Fruit fly (Drosophila melanogaster): ENCODE results near the gene CG17560.

Gene CG17560

DNA sequence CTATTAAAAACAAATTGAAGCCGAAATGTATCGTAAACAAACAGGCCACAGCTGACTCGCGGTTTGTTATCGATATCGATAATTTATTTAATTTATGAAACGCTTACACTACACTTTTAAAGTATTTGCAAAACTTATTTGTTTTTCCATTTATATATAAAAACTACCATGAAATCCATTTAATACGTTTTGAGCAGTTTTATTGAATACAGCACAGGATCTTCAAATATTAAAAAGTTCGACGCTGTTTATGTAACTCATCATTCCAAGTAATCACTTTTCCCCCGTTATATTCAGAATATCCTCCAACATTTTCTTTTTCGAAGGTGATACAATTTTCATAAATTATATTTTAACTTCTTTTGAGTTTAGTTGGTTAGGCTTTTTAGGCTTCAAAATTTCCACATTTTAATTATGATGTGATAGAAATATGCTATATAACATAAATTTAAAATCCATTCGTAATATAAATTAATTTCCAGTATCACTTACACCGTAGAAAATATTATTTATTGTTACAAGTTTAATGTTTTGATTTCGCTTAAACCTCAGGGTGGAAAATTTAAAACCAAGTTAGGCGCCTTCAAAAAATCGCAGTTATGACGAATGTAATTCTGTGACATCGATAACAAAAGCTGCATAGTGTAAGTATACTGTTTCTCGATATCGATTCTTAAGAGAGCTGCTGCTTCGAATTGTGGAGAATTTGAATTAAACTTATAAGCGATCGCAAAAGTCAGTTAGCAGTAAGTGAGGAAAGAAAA is 29.4 kb downstream of the CG17560 start, which contains the start of the genes CG10324 and CCT3 (continued):
- no peak for TF ChIP-seq CG10274 (GFP tag; optimal IDR thresholded peaks at IDR 0.05)
- peak; percentile 6 for TF ChIP-seq CG8944 (GFP tag; optimal IDR thresholded peaks at IDR 0.05)
- no peak for TF ChIP-seq sc (optimal IDR thresholded peaks at IDR 0.05)
- TF ChIP-seq sc (GFP tag; optimal IDR thresholded peaks at IDR 0.05): peak; percentile 50
- TF ChIP-seq CG16863 (GFP tag; optimal IDR thresholded peaks at IDR 0.05): peak; percentile 17
- no peak for TF ChIP-seq Lpt (GFP tag; optimal IDR thresholded peaks at IDR 0.05)
- TF ChIP-seq odd (GFP tag; optimal IDR thresholded peaks at IDR 0.05): no peak
- TF ChIP-seq abd-A (tag; optimal IDR thresholded peaks at IDR 0.05): no peak
- TF ChIP-seq CG6765 (GFP tag; optimal IDR thresholded peaks at IDR 0.05): peak; percentile 71
- no peak for TF ChIP-seq ato (GFP tag; IDR thresholded peaks at IDR 0.05; ENCODE audit: partially characterized antibody)
- no peak for TF ChIP-seq Tbp (GFP tag; optimal IDR thresholded peaks at IDR 0.05)
- 0 out of 2 replicates have a peak, but pooled peaks have one; percentile 41 for TF ChIP-seq wdn (GFP tag; IDR thresholded peaks at IDR 0.05)
- peak; percentile 68 for TF ChIP-seq knrl (GFP tag; IDR thresholded peaks at IDR 0.05; ENCODE audit: partially characterized antibody)
- peak; percentile 62 for TF ChIP-seq twi (tag; optimal IDR thresholded peaks at IDR 0.05)
- TF ChIP-seq Atf3 (GFP tag; optimal IDR thresholded peaks at IDR 0.05): peak; percentile 22
- peak; percentile 85 for TF ChIP-seq gem (tag; optimal IDR thresholded peaks at IDR 0.05)
- TF ChIP-seq crol (GFP tag; IDR thresholded peaks at IDR 0.05): no peak
- TF ChIP-seq CG12391 (tag; optimal IDR thresholded peaks at IDR 0.05): peak; percentile 75
- no peak for TF ChIP-seq CG6813 (GFP tag; optimal IDR thresholded peaks at IDR 0.05)
- TF ChIP-seq PHDP (tag; optimal IDR thresholded peaks at IDR 0.05): peak; percentile 75
- TF ChIP-seq crp (GFP tag; optimal IDR thresholded peaks at IDR 0.05): peak; percentile 18 to 85
- TF ChIP-seq BtbVII (GFP tag; optimal IDR thresholded peaks at IDR 0.05): peak; percentile 62
- TF ChIP-seq caup (GFP tag; optimal IDR thresholded peaks at IDR 0.05; ENCODE audit: severe bottlenecking): peak; percentile 53
- TF ChIP-seq sr (GFP tag; IDR thresholded peaks at IDR 0.05): no peak
- no peak for TF ChIP-seq en (GFP tag; optimal IDR thresholded peaks at IDR 0.05)
- TF ChIP-seq pros (GFP tag; optimal IDR thresholded peaks at IDR 0.05): no peak
- no peak for TF ChIP-seq eve (GFP tag; optimal IDR thresholded peaks at IDR 0.05)
- TF ChIP-seq ems (GFP tag; optimal IDR thresholded peaks at IDR 0.05): peak; percentile 5
- peak; percentile 43 for TF ChIP-seq CG4854 (GFP tag; optimal IDR thresholded peaks at IDR 0.05)
- TF ChIP-seq ssp (GFP tag; IDR thresholded peaks at IDR 0.05): peak; percentile 90
- TF ChIP-seq tup (GFP tag; optimal IDR thresholded peaks at IDR 0.05): no peak
- peak; percentile 82 for TF ChIP-seq Dref (GFP tag; IDR thresholded peaks at IDR 0.05)
- TF ChIP-seq sim (GFP tag; IDR thresholded peaks at IDR 0.05): no peak
- peak; percentile 39; the same call in 1 of the 2 replicates for TF ChIP-seq CG14441 (GFP tag; IDR thresholded peaks at IDR 0.05)
- peak; percentile 2 for TF ChIP-seq CG6683 (GFP tag; optimal IDR thresholded peaks at IDR 0.05)
- TF ChIP-seq Side (GFP tag; optimal IDR thresholded peaks at IDR 0.05): peak; percentile 11
- peak; percentile 67 for TF ChIP-seq CG13287 (GFP tag; IDR thresholded peaks at IDR 0.05; ENCODE audit: partially characterized antibody)
- TF ChIP-seq Opbp (GFP tag; IDR thresholded peaks at IDR 0.05; ENCODE audit: partially characterized antibody): peak; percentile 57; the same call in 2 of the 3 replicates
- peak; percentile 3 for TF ChIP-seq Lhr (GFP tag; optimal IDR thresholded peaks at IDR 0.05)
- peak; percentile 79 for TF ChIP-seq Meics (GFP tag; optimal IDR thresholded peaks at IDR 0.05)
- peak; percentile 38 for TF ChIP-seq HmgZ (tag; optimal IDR thresholded peaks at IDR 0.05)
- TF ChIP-seq vvl (GFP tag; IDR thresholded peaks at IDR 0.05): peak; percentile 77
- no peak for TF ChIP-seq CG12071 (GFP tag; optimal IDR thresholded peaks at IDR 0.05)
- TF ChIP-seq Hr39 (optimal IDR thresholded peaks at IDR 0.05): no peak
- TF ChIP-seq fd3F (GFP tag; optimal IDR thresholded peaks at IDR 0.05): peak; percentile 55
- TF ChIP-seq fd64A (GFP tag; optimal IDR thresholded peaks at IDR 0.05): no peak
- no peak for TF ChIP-seq Abd-B (GFP tag; optimal IDR thresholded peaks at IDR 0.05)
- peak; percentile 77 for TF ChIP-seq vnd (GFP tag; IDR thresholded peaks at IDR 0.05; ENCODE audit: partially characterized antibody)
- TF ChIP-seq ewg (GFP tag; optimal IDR thresholded peaks at IDR 0.05): no peak
